Fruit fly (Drosophila melanogaster) whole organism, larva: ENCODE results near the gene Reps.

Source experiments
- noc ChIP-seq: fragments of 200-800 bp; sonication (Bioruptor generic); optimal IDR thresholded peaks from 3 replicates; lab custom pipeline; 2019; ENCODE audit warnings: missing biosample characterization, mild to moderate bottlenecking, missing genetic modification characterization, moderate library complexity

Gene Reps

DNA sequence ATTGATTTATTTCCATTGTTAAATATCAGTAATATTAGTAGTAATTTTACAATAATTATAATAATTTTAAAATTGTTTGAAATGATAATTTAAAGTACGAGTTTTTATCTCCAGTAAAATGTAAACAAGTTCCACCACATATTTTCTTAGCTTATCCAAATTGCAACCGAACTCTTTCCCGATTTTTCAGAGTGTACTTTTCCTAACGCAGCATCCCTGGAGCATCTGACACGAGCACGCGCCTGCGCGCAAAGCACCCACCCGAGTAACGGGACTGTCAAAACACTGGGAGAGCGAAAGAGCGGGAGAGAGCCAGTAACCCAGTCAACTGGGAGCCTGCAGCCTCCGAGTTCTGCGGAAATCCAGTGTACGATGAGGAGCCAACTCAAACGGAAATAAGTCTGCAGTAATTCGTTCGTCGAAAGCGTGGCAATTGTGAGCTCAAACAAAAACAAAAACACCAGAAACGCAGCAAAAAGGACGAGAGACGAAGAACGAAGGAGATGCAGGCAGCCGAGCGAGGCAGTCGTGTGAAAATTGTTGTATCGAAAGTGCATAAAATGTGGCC is 20.0 kb downstream of the Reps start, which contains the start of gene CG16854:
CG16854 (plus strand) TSS at position 365 of the 568 bp plus-strand sequence.
- no peak for TF ChIP-seq noc (tag; lab: Kevin White, UChicago)

DNA sequence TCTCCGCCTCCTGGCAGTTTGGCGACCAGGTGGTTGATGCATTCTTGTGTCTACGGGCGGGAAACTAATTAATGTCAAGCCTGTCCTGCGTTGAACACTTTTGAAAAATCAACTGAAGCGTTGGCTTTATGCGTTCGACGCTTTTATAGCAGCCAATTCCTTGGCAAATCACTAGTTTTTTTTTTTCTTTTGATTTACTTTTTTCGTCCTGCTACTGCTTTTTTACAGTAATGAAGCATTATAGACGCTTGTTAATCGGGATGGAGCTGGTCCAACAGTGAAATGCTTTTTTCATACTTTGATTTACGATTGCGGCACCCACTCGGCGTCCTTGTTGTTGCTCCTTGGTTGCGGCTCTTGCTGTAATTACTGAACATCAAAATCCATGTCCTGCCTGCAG is 21.3 kb downstream of the Reps start, which contains the start of gene AstCC:
AstCC (minus strand) TSS at position 101 of the 400 bp plus-strand sequence.
- TF ChIP-seq noc (tag; lab: Kevin White, UChicago) = no peak

DNA sequence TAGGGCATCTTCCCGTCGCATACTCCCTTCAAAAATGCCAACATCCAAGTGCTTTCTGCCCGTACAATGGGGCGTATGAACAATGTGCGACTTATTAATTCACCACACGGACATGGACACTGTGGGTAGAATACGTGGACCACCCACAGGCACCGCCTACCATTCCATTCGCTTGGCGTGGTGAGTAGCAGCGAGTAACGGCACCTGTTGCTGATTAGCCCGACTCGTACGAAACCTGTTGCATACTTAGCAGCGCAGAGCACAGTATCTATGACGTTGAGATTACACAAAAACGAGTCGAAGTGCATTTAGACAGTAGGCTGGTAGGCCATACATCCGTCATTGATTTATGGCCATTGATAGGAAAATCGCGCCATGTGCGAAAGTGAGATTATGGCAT is 24.4 kb downstream of the Reps start:
- no peak for TF ChIP-seq noc (tag; lab: Kevin White, UChicago)

DNA sequence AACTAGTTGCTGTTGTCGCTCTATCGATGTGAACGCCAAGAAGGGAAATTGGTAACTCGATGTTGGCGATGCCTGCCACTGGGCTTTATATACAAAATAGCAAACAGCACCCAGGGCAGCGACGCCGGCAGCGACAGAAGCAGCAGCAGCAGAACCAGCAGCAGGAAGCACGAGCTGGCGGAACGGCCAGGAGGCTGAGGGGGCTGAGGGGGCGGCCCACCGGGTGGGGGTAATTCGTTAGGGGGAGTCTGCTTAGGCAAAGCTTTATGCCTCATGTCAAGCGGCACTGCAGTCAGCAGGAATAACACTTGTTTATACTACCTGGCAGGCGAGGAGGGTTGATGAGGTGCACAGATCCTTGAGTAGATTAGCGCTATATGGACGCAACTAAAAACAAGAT is 25.1 kb downstream of the Reps start, which contains the start of gene AstC:
AstC (minus strand) TSS at position 63 of the 400 bp plus-strand sequence.
- no peak for TF ChIP-seq noc (tag; lab: Kevin White, UChicago)

DNA sequence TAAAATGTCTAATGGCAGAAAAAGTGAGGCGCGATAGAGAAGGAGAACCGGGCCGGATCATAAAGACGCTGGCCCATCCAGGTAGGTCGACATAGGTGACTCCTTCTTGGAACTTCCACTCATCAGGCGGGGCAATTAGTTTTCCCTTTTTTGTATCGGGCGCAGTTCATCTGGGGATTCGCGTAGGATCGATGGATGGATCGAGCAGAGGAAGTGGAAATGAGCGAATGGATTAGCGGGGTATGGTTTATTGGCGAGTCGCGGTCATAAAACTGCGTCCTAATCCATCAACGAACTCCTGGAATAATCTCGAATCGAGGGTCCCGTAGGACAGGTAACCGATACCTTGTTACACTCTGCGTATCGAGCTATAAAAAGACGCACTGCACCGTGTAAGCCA is 31.3 kb downstream of the Reps start, which contains the start of gene CG43725:
CG43725 (plus strand) TSS at position 400 of the 400 bp plus-strand sequence.
- TF ChIP-seq noc (tag; lab: Kevin White, UChicago) = no peak

DNA sequence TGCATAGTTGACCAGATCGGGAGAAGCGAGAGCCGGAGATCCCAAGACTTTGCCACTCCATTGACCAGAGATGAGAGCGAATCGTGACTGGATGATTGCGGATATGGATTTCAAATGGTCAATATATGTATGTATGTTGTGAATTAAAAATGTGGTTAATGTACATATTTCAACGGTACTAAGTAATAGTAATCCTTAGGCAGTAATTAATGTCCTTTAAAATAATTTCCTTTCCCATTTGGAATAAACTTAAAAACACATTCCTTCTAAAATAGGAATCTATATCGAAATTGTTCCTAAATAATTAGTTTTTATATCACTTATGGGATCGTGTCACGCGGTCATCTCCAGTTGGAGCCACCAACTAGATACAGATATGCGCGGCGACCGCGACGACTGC is 32.5 kb downstream of the Reps start:
- TF ChIP-seq noc (tag; lab: Kevin White, UChicago) = no peak

DNA sequence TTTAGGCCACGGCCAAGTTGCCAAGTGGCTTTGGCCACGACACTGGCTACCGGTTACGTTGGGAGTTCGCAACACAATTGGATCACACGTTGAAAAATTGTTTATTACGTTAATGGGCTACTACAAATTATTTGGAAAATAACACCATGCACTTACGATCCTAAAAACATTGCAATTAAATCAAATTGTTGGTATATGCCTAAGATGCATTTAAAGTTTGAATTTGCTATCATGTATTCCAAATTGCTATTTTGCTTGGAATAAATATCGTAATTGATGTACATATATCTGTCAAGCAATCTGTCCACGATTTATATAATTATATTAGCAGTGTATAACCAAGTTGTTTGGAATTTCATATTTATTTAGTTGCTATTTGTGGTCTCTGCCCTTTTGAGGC is 33.6 kb downstream of the Reps start:
- no peak for TF ChIP-seq noc (tag; lab: Kevin White, UChicago)

DNA sequence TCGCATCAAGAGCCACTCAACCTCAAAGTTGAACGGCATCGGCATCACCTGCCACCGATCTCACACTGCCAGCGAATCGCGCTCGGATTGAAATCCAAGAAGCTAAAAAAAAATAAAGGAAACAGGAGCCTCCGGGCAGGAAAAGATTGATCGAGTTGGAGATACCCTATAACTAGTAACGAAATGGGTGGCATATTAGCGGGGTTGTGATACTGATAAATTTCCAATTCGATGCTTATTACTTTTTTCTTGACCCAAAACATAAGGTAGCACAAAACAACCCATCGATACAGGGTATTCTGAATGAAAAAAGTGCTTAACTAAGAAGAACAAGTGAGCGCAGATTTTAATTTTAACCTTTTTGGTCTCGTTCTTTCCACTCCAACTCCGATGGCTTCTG is 34.2 kb downstream of the Reps start:
- no peak for TF ChIP-seq noc (tag; lab: Kevin White, UChicago)

DNA sequence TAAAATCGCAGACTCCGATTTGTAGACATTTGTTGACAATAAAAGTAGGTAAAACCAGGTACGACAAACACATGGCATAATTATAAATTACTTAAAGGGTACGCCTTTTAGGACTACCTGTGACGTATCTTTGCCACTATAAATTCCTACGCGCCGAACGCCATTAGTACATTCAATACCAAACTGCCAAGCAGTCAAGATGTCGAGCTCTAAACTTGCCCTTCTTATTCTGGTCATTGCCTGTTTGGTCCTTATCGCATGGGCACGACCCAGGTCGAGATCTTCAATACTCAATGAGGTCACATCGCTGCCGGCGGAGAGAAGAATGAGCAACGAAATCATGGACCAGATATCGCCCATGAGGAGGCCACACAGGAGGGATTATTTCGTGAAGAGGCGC is 35.6 kb downstream of the Reps start, which contains the start of gene CG14915:
CG14915 (plus strand) TSS at position 166 of the 400 bp plus-strand sequence.
- TF ChIP-seq noc (tag; lab: Kevin White, UChicago) = no peak

DNA sequence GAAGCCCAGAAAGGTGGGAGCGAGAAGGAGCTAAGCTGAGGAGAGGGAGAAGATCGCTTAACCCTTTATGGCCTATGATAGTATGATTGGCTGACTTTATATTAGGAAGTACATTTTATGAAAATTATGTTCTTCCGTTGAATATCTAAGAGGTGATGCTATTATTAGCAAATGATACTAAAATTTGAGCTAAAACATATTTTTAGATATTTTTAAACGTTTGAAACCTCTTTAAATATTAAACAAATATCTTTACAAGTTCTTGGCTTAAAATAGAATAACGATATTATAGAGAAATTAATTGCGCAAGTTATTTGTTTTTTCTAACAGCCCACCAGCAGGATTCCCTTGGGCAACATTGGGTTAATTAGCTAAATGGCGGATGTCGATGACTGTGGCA is 37.0 kb downstream of the Reps start:
- TF ChIP-seq noc (tag; lab: Kevin White, UChicago) = no peak

DNA sequence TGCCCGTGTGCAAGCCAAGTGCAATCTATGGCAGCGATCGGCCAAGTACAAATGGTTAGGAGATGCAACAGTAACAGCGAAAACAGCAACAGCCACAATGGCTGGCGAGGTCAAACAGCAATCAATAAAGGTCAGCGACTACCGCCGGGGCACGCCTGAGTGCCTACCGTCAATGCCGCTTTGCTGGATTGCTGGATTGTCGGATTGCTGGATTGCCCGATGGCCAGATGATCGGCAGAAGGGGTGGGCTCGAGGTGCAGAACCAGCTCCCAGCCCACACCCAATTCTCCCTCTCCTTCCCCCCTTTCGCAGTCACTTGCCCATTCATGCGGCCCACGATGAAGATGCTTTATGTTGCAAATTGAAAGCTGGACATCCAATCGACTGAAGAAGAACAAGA is 37.5 kb downstream of the Reps start:
- TF ChIP-seq noc (tag; lab: Kevin White, UChicago) = no peak

DNA sequence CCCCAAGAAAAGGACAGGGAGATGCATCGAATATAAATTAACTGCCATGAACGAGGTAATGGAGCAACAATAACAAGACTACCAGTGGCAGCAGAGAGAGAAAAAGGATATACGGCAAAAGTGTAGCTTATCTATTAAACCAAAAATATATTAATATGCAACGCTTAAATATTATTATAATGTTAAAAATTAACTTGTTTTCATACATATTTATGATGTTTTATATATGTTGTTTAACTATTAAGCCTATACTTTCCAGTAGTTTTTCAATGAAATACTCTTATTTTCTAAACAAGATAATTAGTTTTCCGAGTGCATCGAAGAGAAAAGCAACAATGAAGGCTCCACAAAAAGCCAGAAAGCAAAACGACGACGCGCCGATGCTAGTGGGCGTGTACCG is 38.0 kb downstream of the Reps start:
- no peak for TF ChIP-seq noc (tag; lab: Kevin White, UChicago)

DNA sequence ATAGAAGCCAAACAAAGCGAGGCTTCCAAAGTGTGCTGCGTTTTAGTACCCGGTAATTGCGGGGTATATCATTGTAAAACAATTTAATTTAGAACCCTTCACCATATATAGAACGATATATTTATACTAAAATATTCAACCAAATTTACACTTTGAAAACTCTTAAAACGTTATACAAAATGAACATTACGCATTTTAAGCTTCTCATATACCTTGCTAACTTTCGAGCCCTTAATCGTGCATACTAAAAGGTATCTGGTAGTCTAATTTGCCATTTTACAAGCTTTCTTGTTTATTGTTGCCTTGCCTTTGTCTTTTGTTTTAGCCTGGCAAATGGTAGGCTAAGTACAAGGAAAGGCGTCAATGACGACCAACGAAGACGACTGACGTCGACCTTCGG is 38.5 kb downstream of the Reps start:
- no peak for TF ChIP-seq noc (tag; lab: Kevin White, UChicago)

DNA sequence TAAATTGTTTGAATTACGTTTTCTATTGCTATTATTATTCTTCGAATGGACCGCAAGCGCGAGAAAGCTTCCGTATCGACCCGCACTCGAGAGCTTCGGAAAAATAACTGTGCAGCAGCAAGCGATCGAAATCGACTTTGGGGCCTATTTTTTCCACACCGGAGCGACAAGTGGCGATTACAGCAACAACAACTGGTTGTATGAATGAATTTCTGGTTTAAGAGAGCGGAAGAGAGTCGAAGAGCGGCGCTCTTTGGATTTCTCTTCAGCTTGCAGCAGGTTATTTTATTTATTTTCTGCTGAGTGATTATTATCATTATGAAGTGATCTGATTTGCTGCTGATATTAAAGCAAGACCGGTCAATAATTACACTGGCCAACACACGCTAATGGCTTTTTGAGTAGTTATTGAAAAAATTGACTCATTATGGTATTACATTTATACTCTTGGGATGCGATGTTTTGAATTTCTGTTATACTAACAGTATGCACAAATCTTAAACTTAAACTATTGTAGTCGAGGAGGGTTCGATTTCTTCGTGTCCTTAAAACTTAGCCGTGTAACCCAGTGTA is 39.5 kb downstream of the Reps start, which contains the start of gene Samuel:
Samuel (minus strand) TSS at position 112 of the 573 bp plus-strand sequence.
- no peak for TF ChIP-seq noc (tag; lab: Kevin White, UChicago)

DNA sequence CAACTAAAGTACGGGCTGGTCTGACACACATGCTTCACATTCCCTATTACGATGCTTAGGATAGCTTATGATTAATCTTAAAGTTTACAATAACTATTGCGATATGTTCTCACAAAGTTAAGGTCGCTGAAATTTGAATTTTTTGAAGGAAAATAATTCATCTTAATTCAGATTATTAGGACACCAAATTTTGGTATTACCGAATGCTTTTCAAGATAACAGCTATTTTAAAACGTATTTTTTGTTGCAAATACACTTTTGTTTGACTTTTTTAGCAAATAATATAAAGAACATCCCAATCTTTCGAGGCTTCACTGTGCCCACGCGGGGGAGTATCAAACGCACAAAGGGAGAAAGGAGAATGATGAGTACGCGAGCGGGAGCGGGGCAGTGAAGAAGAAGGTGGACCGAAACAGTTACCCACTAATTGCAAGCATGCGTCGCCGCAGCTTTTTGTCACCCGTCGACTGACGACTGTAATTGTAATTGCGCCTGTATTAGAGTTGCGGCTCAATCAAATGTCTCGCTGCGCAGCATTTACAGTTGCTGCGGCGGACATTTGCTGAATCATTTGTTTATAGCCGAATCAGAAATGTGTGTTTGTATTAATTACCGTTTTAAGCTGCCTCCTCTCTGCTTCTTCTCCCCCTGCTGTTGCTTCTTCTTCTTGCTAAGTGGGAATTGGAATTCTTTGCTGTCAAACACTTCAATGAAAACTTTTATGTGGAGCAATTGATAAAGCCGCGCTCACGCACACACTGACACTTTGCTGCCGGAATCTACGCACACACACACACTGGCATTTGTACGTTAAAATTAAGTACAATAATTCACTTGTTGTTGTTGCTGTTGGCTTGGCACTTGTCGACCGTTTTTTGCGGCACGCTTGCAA is 40.3 kb downstream of the Reps start:
- peak; percentile 73 for TF ChIP-seq noc (tag; lab: Kevin White, UChicago)
